Worm (Caenorhabditis elegans): Measurements from ENCODE around the gene ciao-2B.

ce11 chrIII:13393239-13393638 is 46.1 kb downstream of the ciao-2B start, which contains the start of gene dnj-17:
- TF ChIP-seq ceh-82 (tag; optimal IDR thresholded peaks at IDR 0.05): no peak
- no peak for TF ChIP-seq mml-1 (tag; optimal IDR thresholded peaks at IDR 0.05)
- no peak for TF ChIP-seq nhr-237 (tag; optimal IDR thresholded peaks at IDR 0.05)
- no peak for TF ChIP-seq elt-3 (tag; optimal IDR thresholded peaks at IDR 0.05)
- no peak for TF ChIP-seq ama-1 (optimal IDR thresholded peaks at IDR 0.05)
- no peak for TF ChIP-seq mdl-1 (tag; optimal IDR thresholded peaks at IDR 0.05)
- TF ChIP-seq ceh-9 (tag; optimal IDR thresholded peaks at IDR 0.05): no peak
- no peak for TF ChIP-seq nhr-43 (tag; optimal IDR thresholded peaks at IDR 0.05; ENCODE audit: poor library complexity, severe bottlenecking)
- no peak for TF ChIP-seq lin-39 (tag; optimal IDR thresholded peaks at IDR 0.05)
- TF ChIP-seq pqm-1 (tag; optimal IDR thresholded peaks at IDR 0.05): no peak

Measured in whole organism, L3 larva.